Fruit fly (Drosophila melanogaster): ENCODE measurements around the gene CG12236.
A peak's percentile ranks its signal among the peaks of the same experiment; 100 is the strongest.

CG12236 gene

DNA sequence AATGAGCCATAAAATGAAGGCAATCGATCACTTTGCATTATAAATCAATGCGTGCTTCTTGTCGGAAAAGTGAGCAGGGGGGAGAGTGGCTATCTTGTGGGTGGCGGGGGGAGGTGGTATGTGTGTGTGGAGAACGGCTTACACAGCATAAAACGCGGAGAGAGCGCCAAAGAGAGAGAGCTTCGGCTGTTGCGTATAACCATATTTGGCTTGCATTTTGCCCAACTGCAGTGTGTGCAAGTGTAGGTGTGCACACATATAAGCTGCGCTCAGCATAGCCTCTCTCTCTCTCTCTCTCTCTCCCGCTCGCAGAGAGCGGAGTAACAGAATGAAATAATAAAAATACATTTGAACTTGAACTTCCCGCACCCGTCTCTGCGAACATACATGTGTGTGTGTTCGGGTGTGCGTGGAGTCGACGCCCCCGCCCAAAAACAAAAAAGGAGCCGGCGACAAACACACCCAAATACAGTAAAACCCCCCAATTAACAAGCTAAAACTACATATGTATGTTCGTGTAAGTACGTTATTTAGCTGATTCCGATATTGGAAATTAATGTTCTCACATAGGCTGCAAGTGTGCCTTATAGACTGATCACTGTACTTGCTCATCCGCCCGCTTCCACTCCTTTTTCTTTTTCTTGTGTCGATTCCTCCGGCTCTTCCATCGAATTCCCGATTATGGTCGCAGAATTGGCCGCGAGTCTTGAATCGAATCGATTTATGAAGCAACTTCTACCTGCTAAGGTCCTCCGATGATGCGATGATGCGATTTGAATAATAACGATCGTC, 21.0 kb upstream of the CG12236 start (continued):
- TF ChIP-seq CG34224 (GFP tag; IDR thresholded peaks at IDR 0.05; ENCODE audit: partially characterized antibody) (no peak), peb (GFP tag; IDR thresholded peaks at IDR 0.05) (no peak), bcd (GFP tag; optimal IDR thresholded peaks at IDR 0.05) (no peak), CG10543 (GFP tag; optimal IDR thresholded peaks at IDR 0.05) (no peak), CG10321 (GFP tag; IDR thresholded peaks at IDR 0.05) (0 out of 2 replicates have a peak, but pooled peaks have one; percentile 11), CG7357 (GFP tag; IDR thresholded peaks at IDR 0.05) (0 out of 3 replicates have a peak, but pooled peaks have one; percentile 13), CG10462 (GFP tag; optimal IDR thresholded peaks at IDR 0.05) (no peak), CG12659 (GFP tag; optimal IDR thresholded peaks at IDR 0.05) (peak; percentile 4), CG6854 (GFP tag; optimal IDR thresholded peaks at IDR 0.05) (no peak), CG6175 (GFP tag; IDR thresholded peaks at IDR 0.05) (no peak), dan (GFP tag; IDR thresholded peaks at IDR 0.05) (no peak), CG6654 (GFP tag; optimal IDR thresholded peaks at IDR 0.05) (no peak), vnd (GFP tag; IDR thresholded peaks at IDR 0.05; ENCODE audit: partially characterized antibody) (0 out of 3 replicates have a peak, but pooled peaks have one; percentile 13), nerfin-1 (tag; optimal IDR thresholded peaks at IDR 0.05) (no peak), fd3F (GFP tag; optimal IDR thresholded peaks at IDR 0.05) (no peak), Eip74EF (GFP tag; optimal IDR thresholded peaks at IDR 0.05) (no peak), CG10979 (tag; optimal IDR thresholded peaks at IDR 0.05) (peak; percentile 46), Poxn (GFP tag; IDR thresholded peaks at IDR 0.05) (no peak), CG3281 (GFP tag; optimal IDR thresholded peaks at IDR 0.05) (no peak), HmgZ (tag; optimal IDR thresholded peaks at IDR 0.05) (no peak), dimm (GFP tag; IDR thresholded peaks at IDR 0.05) (no peak), Kr (GFP tag; optimal IDR thresholded peaks at IDR 0.05) (no peak), CG30431 (GFP tag; optimal IDR thresholded peaks at IDR 0.05) (no peak), HmgD (GFP tag; optimal IDR thresholded peaks at IDR 0.05) (no peak), tll (GFP tag; optimal IDR thresholded peaks at IDR 0.05) (no peak), CHES-1-like (GFP tag; optimal IDR thresholded peaks at IDR 0.05) (no peak), CG8924 (tag; optimal IDR thresholded peaks at IDR 0.05) (no peak), Stat92E (GFP tag; optimal IDR thresholded peaks at IDR 0.05) (no peak), Trl (optimal IDR thresholded peaks at IDR 0.05) (peak; percentile 76 to 92), Trl (GFP tag; optimal IDR thresholded peaks at IDR 0.05) (no peak), CG10959 (GFP tag; IDR thresholded peaks at IDR 0.05) (no peak), CG11456 (GFP tag; IDR thresholded peaks at IDR 0.05) (peak; percentile 52; the same call in 2 of the 3 replicates), CG1603 (tag; optimal IDR thresholded peaks at IDR 0.05) (peak; percentile 27), sc (optimal IDR thresholded peaks at IDR 0.05) (no peak), sc (GFP tag; optimal IDR thresholded peaks at IDR 0.05) (no peak), Side (GFP tag; optimal IDR thresholded peaks at IDR 0.05) (peak; percentile 1), CG17186 (GFP tag; optimal IDR thresholded peaks at IDR 0.05) (no peak), E2f2 (GFP tag; IDR thresholded peaks at IDR 0.05) (no peak), Doc2 (GFP tag; IDR thresholded peaks at IDR 0.05) (no peak), CG7271 (tag; optimal IDR thresholded peaks at IDR 0.05) (no peak), TFAM (GFP tag; optimal IDR thresholded peaks at IDR 0.05) (no peak), Fer2 (tag; optimal IDR thresholded peaks at IDR 0.05) (no peak), tio (GFP tag; optimal IDR thresholded peaks at IDR 0.05) (no peak), phol (tag; optimal IDR thresholded peaks at IDR 0.05) (peak; percentile 8), stwl (tag; optimal IDR thresholded peaks at IDR 0.05) (no peak), CG14441 (GFP tag; IDR thresholded peaks at IDR 0.05) (0 out of 2 replicates have a peak, but pooled peaks have one; percentile 28), grau (tag; optimal IDR thresholded peaks at IDR 0.05) (peak; percentile 93), kay (GFP tag; optimal IDR thresholded peaks at IDR 0.05) (no peak), CG2120 (GFP tag; optimal IDR thresholded peaks at IDR 0.05) (peak; percentile 0)

Measured in whole organism, embryonic.